Worm (Caenorhabditis elegans) whole organism, young adult: ENCODE data around the gene Y39A1A.10.

Experiments used
- B0035.1 ChIP-seq: sonication (generic microtip); optimal IDR thresholded peaks from 2 replicates; lab custom pipeline; 2016; ENCODE audit warnings: missing genetic modification characterization, mild to moderate bottlenecking, missing compliant biosample characterization, missing genotype, missing genetic modification reagents
- F10E7.11 ChIP-seq: sonication (generic microtip); optimal IDR thresholded peaks from 2 replicates; lab custom pipeline; 2017; ENCODE audit warnings: mild to moderate bottlenecking, missing genetic modification characterization, moderate library complexity, missing compliant biosample characterization
- F22D6.2 ChIP-seq: sonication (generic microtip); optimal IDR thresholded peaks from 2 replicates; lab custom pipeline; 2016; ENCODE audit warnings: mild to moderate bottlenecking, missing genetic modification characterization, missing compliant biosample characterization
- F23B12.7 ChIP-seq: sonication (generic microtip); optimal IDR thresholded peaks from 2 replicates; lab custom pipeline; 2017; ENCODE audit warnings: missing genetic modification characterization, mild to moderate bottlenecking, missing compliant biosample characterization, antibody characterized with exemption, moderate library complexity; ENCODE audit not compliant: insufficient read depth
- F37B4.10 ChIP-seq: fragments of 200-800 bp; sonication (Bioruptor generic); IDR thresholded peaks from 2 replicates; pipeline ENCODE4 v1.3.6; 2022; ENCODE audit warnings: missing genetic modification characterization, missing compliant biosample characterization
- F39B2.1 ChIP-seq: fragments of 200-800 bp; sonication (Bioruptor generic); IDR thresholded peaks from 2 replicates; pipeline ENCODE4 v1.3.6; 2022; ENCODE audit warnings: missing genetic modification reagents, missing genetic modification characterization, missing compliant biosample characterization
- T26A5.8 ChIP-seq: sonication (generic microtip); optimal IDR thresholded peaks from 2 replicates; lab custom pipeline; 2016; ENCODE audit warnings: missing genetic modification characterization, missing compliant biosample characterization
- Y95B8A.8 ChIP-seq: fragments of 200-800 bp; sonication (Bioruptor generic); IDR thresholded peaks from 2 replicates; pipeline ENCODE4 v1.3.6; 2022; ENCODE audit warnings: missing genetic modification reagents, missing genetic modification characterization, missing compliant biosample characterization
- ZK185.1 ChIP-seq: sonication (generic microtip); optimal IDR thresholded peaks from 2 replicates; lab custom pipeline; 2016; ENCODE audit warnings: mild to moderate bottlenecking, missing genetic modification characterization, missing compliant biosample characterization; ENCODE audit not compliant: poor library complexity, severe bottlenecking
- aptf-2 ChIP-seq: fragments of 200-800 bp; sonication (Bioruptor generic); conservative IDR thresholded peaks from 2 replicates; pipeline ENCODE4 v1.3.6; 2022; ENCODE audit warnings: missing genetic modification reagents, missing genetic modification characterization, missing compliant biosample characterization
- attf-5 ChIP-seq: fragments of 200-800 bp; sonication (Bioruptor generic); optimal IDR thresholded peaks from 2 replicates; lab custom pipeline; 2018; ENCODE audit warnings: mild to moderate bottlenecking, missing genetic modification characterization, missing compliant biosample characterization
- attf-6 ChIP-seq: fragments of 200-800 bp; sonication (Bioruptor generic); IDR thresholded peaks from 2 replicates; pipeline ENCODE4 v1.3.6; 2022; ENCODE audit warnings: missing genetic modification reagents, missing genetic modification characterization, missing compliant biosample characterization
- ceh-27 ChIP-seq: fragments of 200-800 bp; sonication (Bioruptor generic); optimal IDR thresholded peaks from 2 replicates; lab custom pipeline; 2018; ENCODE audit warnings: mild to moderate bottlenecking, missing genetic modification characterization, moderate library complexity, missing compliant biosample characterization
- ceh-79 ChIP-seq: sonication (generic microtip); optimal IDR thresholded peaks from 2 replicates; lab custom pipeline; 2017; ENCODE audit warnings: mild to moderate bottlenecking, missing genetic modification characterization, missing compliant biosample characterization
- ceh-91 ChIP-seq: fragments of 200-800 bp; sonication (Bioruptor generic); IDR thresholded peaks from 2 replicates; pipeline ENCODE4 v1.3.6; 2022; ENCODE audit warnings: missing genetic modification reagents, missing genetic modification characterization, missing compliant biosample characterization
- dox-1 ChIP-seq: fragments of 200-800 bp; sonication (Bioruptor generic); IDR thresholded peaks from 2 replicates; pipeline ENCODE4 v1.3.6; 2022; ENCODE audit warnings: missing genetic modification reagents, missing genetic modification characterization, missing compliant biosample characterization
- dpff-1 ChIP-seq: sonication (generic microtip); optimal IDR thresholded peaks from 2 replicates; lab custom pipeline; 2017; ENCODE audit warnings: mild to moderate bottlenecking, missing genetic modification characterization, missing compliant biosample characterization
- egl-18 ChIP-seq: fragments of 200-800 bp; sonication (Bioruptor generic); IDR thresholded peaks from 2 replicates; pipeline ENCODE4 v1.3.6; 2022; ENCODE audit warnings: missing genetic modification reagents, missing genetic modification characterization, missing compliant biosample characterization
- egl-44 ChIP-seq: fragments of 200-800 bp; sonication (Bioruptor generic); IDR thresholded peaks from 2 replicates; pipeline ENCODE4 v1.3.6; 2022; ENCODE audit warnings: missing genetic modification reagents, missing genetic modification characterization, missing compliant biosample characterization
- ekl-4 ChIP-seq: fragments of 200-800 bp; sonication (Bioruptor generic); IDR thresholded peaks from 2 replicates; pipeline ENCODE4 v1.3.6; 2022; ENCODE audit warnings: missing genetic modification reagents, missing genetic modification characterization, missing compliant biosample characterization
- gei-17 ChIP-seq: fragments of 200-800 bp; sonication (Bioruptor generic); optimal IDR thresholded peaks from 2 replicates; lab custom pipeline; 2018; ENCODE audit warnings: mild to moderate bottlenecking, missing genetic modification characterization, missing compliant biosample characterization
- hmg-1.2 ChIP-seq: fragments of 200-800 bp; sonication (Bioruptor generic); IDR thresholded peaks from 2 replicates; pipeline ENCODE4 v1.3.6; 2022; ENCODE audit warnings: missing genetic modification reagents, missing genetic modification characterization, missing compliant biosample characterization
- lin-26 ChIP-seq: fragments of 200-800 bp; sonication (Bioruptor generic); IDR thresholded peaks from 2 replicates; pipeline ENCODE4 v1.3.6; 2022; ENCODE audit warnings: missing genetic modification reagents, missing genetic modification characterization, missing compliant biosample characterization
- lin-40 ChIP-seq: sonication (generic microtip); optimal IDR thresholded peaks from 2 replicates; lab custom pipeline; 2016; ENCODE audit warnings: missing genetic modification characterization, mild to moderate bottlenecking, missing compliant biosample characterization, missing genotype, missing genetic modification reagents
- lsl-1 ChIP-seq: fragments of 200-800 bp; sonication (Bioruptor generic); optimal IDR thresholded peaks from 2 replicates; lab custom pipeline; 2018; ENCODE audit warnings: mild to moderate bottlenecking, missing genetic modification characterization, moderate library complexity, missing compliant biosample characterization
- madf-3 ChIP-seq: fragments of 200-800 bp; sonication (Bioruptor generic); IDR thresholded peaks from 2 replicates; pipeline ENCODE4 v1.3.6; 2022; ENCODE audit warnings: missing genetic modification reagents, missing genetic modification characterization, missing compliant biosample characterization
- madf-6 ChIP-seq: fragments of 200-800 bp; sonication (Bioruptor generic); IDR thresholded peaks from 2 replicates; pipeline ENCODE4 v1.3.6; 2022; ENCODE audit warnings: missing genetic modification reagents, missing genetic modification characterization, missing compliant biosample characterization
- mcd-1 ChIP-seq: fragments of 200-800 bp; sonication (Bioruptor generic); IDR thresholded peaks from 2 replicates; pipeline ENCODE4 v1.3.6; 2022; ENCODE audit warnings: missing genetic modification reagents, missing genetic modification characterization, missing compliant biosample characterization
- mel-28 ChIP-seq: sonication (generic microtip); optimal IDR thresholded peaks from 2 replicates; lab custom pipeline; 2016; ENCODE audit warnings: borderline replicate concordance, mild to moderate bottlenecking, missing genetic modification characterization, missing compliant biosample characterization
- mes-4 ChIP-seq: sonication (generic microtip); optimal IDR thresholded peaks from 2 replicates; lab custom pipeline; 2016; ENCODE audit warnings: missing genotype, missing genetic modification characterization, missing compliant biosample characterization
- nfyb-1 ChIP-seq: fragments of 200-800 bp; sonication (Bioruptor generic); IDR thresholded peaks from 2 replicates; pipeline ENCODE4 v1.3.6; 2022; ENCODE audit warnings: missing genetic modification reagents, missing genetic modification characterization, missing compliant biosample characterization
- nhr-27 ChIP-seq: fragments of 200-800 bp; sonication (Bioruptor generic); optimal IDR thresholded peaks from 2 replicates; lab custom pipeline; 2018; ENCODE audit warnings: mild to moderate bottlenecking, missing genetic modification characterization, moderate library complexity, missing compliant biosample characterization
- nhr-80 ChIP-seq: sonication (generic microtip); optimal IDR thresholded peaks from 2 replicates; lab custom pipeline; 2016; ENCODE audit warnings: missing genetic modification characterization, missing compliant biosample characterization
- pbrm-1 ChIP-seq: fragments of 200-800 bp; sonication (Bioruptor generic); IDR thresholded peaks from 2 replicates; pipeline ENCODE4 v1.3.6; 2022; ENCODE audit warnings: missing genetic modification reagents, missing genetic modification characterization, missing compliant biosample characterization
- rcor-1 ChIP-seq: fragments of 200-800 bp; sonication (Bioruptor generic); IDR thresholded peaks from 2 replicates; pipeline ENCODE4 v1.3.6; 2022; ENCODE audit warnings: missing genetic modification reagents, missing genetic modification characterization, missing compliant biosample characterization
- rec-8 ChIP-seq, 2 experiments: sonication (generic microtip); optimal IDR thresholded peaks; 2 replicates each; lab custom pipeline; 2016; ENCODE audit warnings: mild to moderate bottlenecking in 2 of 2, missing genetic modification characterization in 2 of 2, missing genetic modification reagents in 2 of 2, missing genotype in 2 of 2, missing biosample characterization in 1 of 2, missing compliant biosample characterization in 1 of 2, moderate library complexity in 1 of 2
- snpc-1.3 ChIP-seq: sonication (generic microtip); optimal IDR thresholded peaks from 2 replicates; lab custom pipeline; 2017; ENCODE audit warnings: missing genetic modification characterization, mild to moderate bottlenecking, missing compliant biosample characterization, antibody characterized with exemption, moderate library complexity, missing genotype, missing genetic modification reagents; ENCODE audit not compliant: insufficient read depth
- snpc-4 ChIP-seq, 5 experiments: fragments of 150-350 bp in 1 of 5; sonication (generic microtip) in 4 of 5; optimal IDR thresholded peaks; 2 replicates each; lab custom pipeline; 2014 to 2018; ENCODE audit warnings: missing genetic modification characterization in 5 of 5, missing biosample characterization in 3 of 5, antibody characterized with exemption in 2 of 5, mild to moderate bottlenecking in 2 of 5, missing compliant biosample characterization in 2 of 5, missing genotype in 2 of 5, moderate library complexity in 2 of 5, missing genetic modification reagents in 1 of 5
- tbp1 ChIP-seq: fragments of 200-800 bp; sonication (Bioruptor generic); optimal IDR thresholded peaks from 2 replicates; lab custom pipeline; 2018; ENCODE audit warnings: mild to moderate bottlenecking, missing genetic modification characterization, missing compliant biosample characterization
- tbx-9 ChIP-seq: sonication (generic microtip); optimal IDR thresholded peaks from 2 replicates; lab custom pipeline; 2016; ENCODE audit warnings: borderline replicate concordance, missing genetic modification characterization, inconsistent platforms, missing compliant biosample characterization
- xnd-1 ChIP-seq: sonication (generic microtip); optimal IDR thresholded peaks from 2 replicates; lab custom pipeline; 2016; ENCODE audit warnings: missing genotype, missing genetic modification reagents, missing genetic modification characterization, missing compliant biosample characterization
- zim-3 ChIP-seq: sonication (generic microtip); optimal IDR thresholded peaks from 2 replicates; lab custom pipeline; 2017; ENCODE audit warnings: mild to moderate bottlenecking, missing genetic modification characterization, moderate library complexity, missing compliant biosample characterization
- ztf-26 ChIP-seq: sonication (generic microtip); optimal IDR thresholded peaks from 2 replicates; lab custom pipeline; 2017; ENCODE audit warnings: missing genetic modification characterization, missing compliant biosample characterization

The Y39A1A.10 gene

DNA sequence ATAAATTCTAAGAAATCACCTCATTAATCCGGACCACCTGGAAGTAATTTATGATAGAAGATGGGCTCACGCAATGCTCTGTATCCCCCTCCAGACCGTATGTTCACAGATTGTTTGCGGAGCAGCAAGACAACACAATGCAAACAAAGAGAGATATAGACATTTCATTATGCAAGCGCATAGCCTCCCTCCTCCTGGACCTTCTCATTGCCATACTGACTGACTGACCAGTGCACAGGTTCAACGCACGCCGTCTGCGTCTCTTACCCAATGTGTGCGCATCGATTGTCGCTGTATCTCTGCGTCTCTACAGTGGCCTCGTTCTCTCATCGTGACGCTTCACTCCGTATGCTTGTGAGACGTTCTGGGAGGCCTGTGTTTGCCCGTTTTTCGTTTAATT lies 19.1 kb downstream of the Y39A1A.10 start (continued):
- no peak for TF ChIP-seq nhr-27 (tag; lab: Kevin White, UChicago)
- peak; percentile 18 for TF ChIP-seq attf-5 (GFP tag; lab: Kevin White, UChicago)
- TF ChIP-seq ceh-27 (GFP tag; lab: Kevin White, UChicago), result no peak
- TF ChIP-seq nfyb-1 (GFP tag; lab: Robert Waterston, UW), result peak; percentile 52; the same call in 1 of the 2 replicates
- TF ChIP-seq madf-6 (GFP tag; lab: Robert Waterston, UW), result no peak
- TF ChIP-seq pbrm-1 (GFP tag; lab: Robert Waterston, UW), result no peak
- TF ChIP-seq lin-40 (tag; lab: Kevin White, UChicago), result peak; percentile 26
- peak; percentile 45; the same call in 1 of the 2 replicates for TF ChIP-seq mcd-1 (GFP tag; lab: Robert Waterston, UW)
- peak; percentile 99 for TF ChIP-seq hmg-1.2 (GFP tag; lab: Robert Waterston, UW)
- TF ChIP-seq F37B4.10 (GFP tag; lab: Robert Waterston, UW), result no peak
- TF ChIP-seq F10E7.11, result no peak
- 0 out of 2 replicates have a peak, but pooled peaks have one; percentile 23 for TF ChIP-seq egl-44

DNA sequence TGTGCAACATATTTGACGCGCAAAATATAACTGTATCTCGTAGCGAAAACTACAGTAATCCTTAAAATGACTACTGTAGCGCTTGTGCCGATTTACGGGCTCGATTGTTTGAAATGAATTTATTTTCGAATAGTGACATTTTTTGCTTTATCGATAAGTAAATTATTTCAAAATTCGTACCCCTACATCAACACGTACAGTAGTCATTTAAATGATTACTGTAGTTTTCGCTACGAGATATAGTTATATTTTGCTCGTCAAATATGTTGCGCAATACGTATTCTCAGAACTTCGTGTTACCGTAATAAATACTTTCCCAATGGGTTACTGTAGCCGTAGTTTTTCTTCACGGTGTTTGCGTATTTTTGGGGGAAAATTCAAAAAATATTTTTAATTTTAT lies 20.3 kb downstream of the Y39A1A.10 start:
- TF ChIP-seq lin-26 (GFP tag; lab: Robert Waterston, UW) (no peak), gei-17 (GFP tag; lab: Kevin White, UChicago) (no peak), F23B12.7 (tag; lab: Kevin White, UChicago) (no peak), ceh-91 (GFP tag; lab: Robert Waterston, UW) (no peak), Y95B8A.8 (GFP tag; lab: Robert Waterston, UW) (no peak), dox-1 (no peak), ekl-4 (GFP tag; lab: Robert Waterston, UW) (no peak), lsl-1 (GFP tag; lab: Kevin White, UChicago) (no peak), snpc-4 (GFP tag; optimal IDR thresholded peaks at IDR 0.05; lab: Kevin White, UChicago) (no peak), snpc-4 (tag; optimal IDR thresholded peaks at IDR 0.05; lab: Kevin White, UChicago) (no peak), nhr-80 (no peak), tbx-9 (tag; lab: Kevin White, UChicago) (no peak), rcor-1 (GFP tag; lab: Robert Waterston, UW) (no peak), mcd-1 (GFP tag; lab: Robert Waterston, UW) (no peak), mes-4 (no peak), egl-18 (no peak), xnd-1 (tag; lab: Kevin White, UChicago) (no peak)

DNA sequence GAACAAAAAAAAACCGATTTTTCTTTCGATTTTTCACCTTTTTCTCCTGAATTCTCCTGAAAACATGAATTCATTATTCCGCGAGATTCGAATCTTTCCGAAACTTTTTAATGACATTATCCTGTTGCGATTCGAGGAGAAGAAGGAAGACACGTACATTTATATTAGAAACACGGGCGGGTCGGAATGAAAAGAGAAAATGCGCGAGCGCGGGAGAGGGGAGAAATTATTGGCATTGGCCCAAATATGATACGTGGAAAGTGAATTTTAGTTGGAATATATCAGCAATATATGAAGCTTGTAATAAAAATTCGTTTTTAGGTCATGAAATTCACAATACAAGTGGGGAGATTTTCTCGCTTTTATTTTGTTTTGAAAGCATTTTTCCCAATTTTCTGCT lies 21.0 kb downstream of the Y39A1A.10 start:
- no peak for TF ChIP-seq ceh-79
- TF ChIP-seq attf-6 (GFP tag; lab: Robert Waterston, UW), result no peak
- no peak for TF ChIP-seq ZK185.1
- no peak for TF ChIP-seq madf-3 (GFP tag; lab: Robert Waterston, UW)
- TF ChIP-seq mel-28 (tag; lab: Kevin White, UChicago), result no peak
- TF ChIP-seq tbx-9 (tag; lab: Kevin White, UChicago), result no peak
- no peak for TF ChIP-seq tbp1
- TF ChIP-seq snpc-4 (GFP tag; optimal IDR thresholded peaks at IDR 0.05; lab: Kevin White, UChicago), result no peak
- TF ChIP-seq snpc-4 (tag; optimal IDR thresholded peaks at IDR 0.05; lab: Kevin White, UChicago), result no peak

DNA sequence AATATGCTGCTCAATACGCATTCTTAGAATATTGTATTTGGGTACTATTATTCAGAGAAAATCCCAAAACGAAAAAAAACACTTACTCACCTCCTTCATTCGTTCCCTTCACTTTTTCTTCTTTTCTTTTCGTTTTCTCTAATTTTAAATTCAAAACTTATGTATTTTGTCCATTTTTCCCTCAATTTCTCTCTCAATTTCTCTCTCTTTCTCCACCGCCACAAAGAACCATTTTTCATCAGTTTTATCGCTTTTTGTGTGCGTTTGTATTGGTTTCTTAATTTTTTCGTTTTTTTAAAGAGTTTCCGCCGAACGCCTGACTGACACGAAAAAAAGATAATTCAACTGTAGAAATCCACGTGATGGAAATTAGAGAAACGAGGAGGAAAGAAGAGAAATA lies 22.2 kb downstream of the Y39A1A.10 start, which contains the start of gene cnt-2:
Gene cnt-2 (plus strand): TSS at position 301 of the 400 bp plus-strand sequence.
- TF ChIP-seq ztf-26 (no peak), lsl-1 (GFP tag; lab: Kevin White, UChicago) (no peak), F22D6.2 (tag; lab: Kevin White, UChicago) (no peak), mcd-1 (GFP tag; lab: Robert Waterston, UW) (no peak), T26A5.8 (no peak), xnd-1 (tag; lab: Kevin White, UChicago) (no peak), B0035.1 (tag; lab: Kevin White, UChicago) (no peak), attf-6 (GFP tag; lab: Robert Waterston, UW) (no peak), zim-3 (tag; lab: Kevin White, UChicago) (no peak), F39B2.1 (no peak), snpc-1.3 (tag; lab: Kevin White, UChicago) (no peak), attf-5 (GFP tag; lab: Kevin White, UChicago) (no peak), rec-8 (tag; optimal IDR thresholded peaks at IDR 0.05; lab: Kevin White, UChicago) (no peak), aptf-2 (no peak), dpff-1 (no peak)
